Fruit fly (Drosophila melanogaster) whole organism, embryonic: ENCODE results near the gene CG3040.

Source experiments
- Antp ChIP-seq: fragments of 200-800 bp; sonication (Bioruptor generic); optimal IDR thresholded peaks from 3 replicates; lab custom pipeline; 2016; ENCODE audit warnings: missing biosample characterization, missing genetic modification characterization
- CG10209 ChIP-seq: fragments of 200-800 bp; sonication (Bioruptor generic); optimal IDR thresholded peaks from 3 replicates; lab custom pipeline; 2017; ENCODE audit warnings: missing biosample characterization, mild to moderate bottlenecking, missing genetic modification characterization, missing genetic modification reagents
- CG11504 ChIP-seq: fragments of 200-800 bp; sonication (Bioruptor generic); optimal IDR thresholded peaks from 3 replicates; lab custom pipeline; 2019; ENCODE audit warnings: missing biosample characterization, mild to moderate bottlenecking, missing genetic modification characterization, moderate library complexity
- CG1529 ChIP-seq: fragments of 200-800 bp; sonication (Bioruptor generic); optimal IDR thresholded peaks from 3 replicates; lab custom pipeline; 2018; ENCODE audit warnings: missing biosample characterization, missing genetic modification characterization
- CG1603 ChIP-seq: fragments of 200-800 bp; sonication (Bioruptor generic); optimal IDR thresholded peaks from 2 replicates; lab custom pipeline; 2019; ENCODE audit warnings: missing biosample characterization, mild to moderate bottlenecking, missing genetic modification characterization, moderate library complexity
- CG17829 ChIP-seq: fragments of 200-800 bp; optimal IDR thresholded peaks from 2 replicates; lab custom pipeline; 2019; ENCODE audit warnings: missing biosample characterization, mild to moderate bottlenecking, missing genetic modification characterization, moderate library complexity
- CG18599 ChIP-seq: fragments of 200-800 bp; sonication (Bioruptor generic); optimal IDR thresholded peaks from 3 replicates; lab custom pipeline; 2017; ENCODE audit warnings: missing biosample characterization, missing genetic modification characterization, mild to moderate bottlenecking, moderate library complexity, missing genetic modification reagents
- CG2202 ChIP-seq: fragments of 200-800 bp; sonication (Bioruptor generic); optimal IDR thresholded peaks from 2 replicates; lab custom pipeline; 2018; ENCODE audit warnings: missing biosample characterization, mild to moderate bottlenecking, missing genetic modification characterization
- CG30431 ChIP-seq: fragments of 200-800 bp; sonication (Bioruptor generic); optimal IDR thresholded peaks from 2 replicates; lab custom pipeline; 2017; ENCODE audit warnings: missing biosample characterization, missing genetic modification characterization
- CG3726 ChIP-seq: fragments of 200-800 bp; sonication (Bioruptor generic); IDR thresholded peaks from 3 replicates; pipeline ENCODE4, ENCODE4 v1.3.6; 2022; ENCODE audit warnings: missing biosample characterization, missing genetic modification characterization
- CG5180 ChIP-seq: fragments of 200-800 bp; sonication (Bioruptor generic); optimal IDR thresholded peaks from 3 replicates; lab custom pipeline; 2017; ENCODE audit warnings: missing biosample characterization, missing genetic modification characterization, mild to moderate bottlenecking, moderate library complexity, missing genetic modification reagents
- CG6254 ChIP-seq: fragments of 200-800 bp; sonication (Bioruptor generic); optimal IDR thresholded peaks from 3 replicates; lab custom pipeline; 2017; ENCODE audit warnings: mild to moderate bottlenecking, missing biosample characterization, missing genetic modification reagents, missing genetic modification characterization
- CG7839 ChIP-seq: fragments of 200-800 bp; sonication (Bioruptor generic); optimal IDR thresholded peaks from 3 replicates; lab custom pipeline; 2018; ENCODE audit warnings: missing biosample characterization, mild to moderate bottlenecking, missing genetic modification characterization, moderate library complexity
- CG7928 ChIP-seq: fragments of 200-800 bp; sonication (Bioruptor generic); optimal IDR thresholded peaks from 2 replicates; lab custom pipeline; 2017; ENCODE audit warnings: missing biosample characterization, mild to moderate bottlenecking, missing genetic modification characterization
- CkIIα-i1 ChIP-seq: fragments of 200-800 bp; sonication (Bioruptor generic); IDR thresholded peaks from 2 replicates; pipeline ENCODE4 v1.3.6; 2022; ENCODE audit warnings: missing biosample characterization, missing genetic modification characterization
- Dbx ChIP-seq: fragments of 200-800 bp; sonication (Bioruptor generic); IDR thresholded peaks from 3 replicates; pipeline ENCODE4 v1.3.6; 2022; ENCODE audit warnings: missing biosample characterization, missing genetic modification characterization
- Doc2 ChIP-seq: fragments of 200-800 bp; sonication (Bioruptor generic); IDR thresholded peaks from 2 replicates; pipeline ENCODE4 v1.3.6; 2022; ENCODE audit warnings: missing biosample characterization, missing genetic modification characterization
- Fer1 ChIP-seq: fragments of 200-800 bp; sonication (Bioruptor generic); optimal IDR thresholded peaks from 2 replicates; lab custom pipeline; 2017; ENCODE audit warnings: missing biosample characterization, mild to moderate bottlenecking, missing genetic modification characterization
- HmgZ ChIP-seq: fragments of 200-800 bp; sonication (Bioruptor generic); optimal IDR thresholded peaks from 2 replicates; lab custom pipeline; 2018; ENCODE audit warnings: missing biosample characterization, mild to moderate bottlenecking, missing genetic modification characterization
- Hr78 ChIP-seq, 2 experiments: fragments of 200-800 bp in 1 of 2; fragments of >200 bp in 1 of 2; sonication (Bioruptor generic) in 1 of 2; optimal IDR thresholded peaks; 2 replicates each; lab custom pipeline; 2017 to 2019; ENCODE audit warnings: missing biosample characterization in 2 of 2, missing genetic modification characterization in 2 of 2, mild to moderate bottlenecking in 1 of 2, moderate library complexity in 1 of 2
- MBD-R2 ChIP-seq: fragments of 200-800 bp; sonication (Bioruptor generic); IDR thresholded peaks from 2 replicates; pipeline ENCODE4 v1.3.6; 2022; ENCODE audit warnings: missing biosample characterization, missing genetic modification characterization
- Max ChIP-seq: fragments of 200-800 bp; sonication (Bioruptor generic); optimal IDR thresholded peaks from 2 replicates; lab custom pipeline; 2016; ENCODE audit warnings: missing biosample characterization, mild to moderate bottlenecking, missing genetic modification characterization
- NC2α ChIP-seq: fragments of 200-800 bp; sonication (Bioruptor generic); optimal IDR thresholded peaks from 2 replicates; lab custom pipeline; 2016; ENCODE audit warnings: missing biosample characterization, missing genetic modification characterization
- Sox102F ChIP-seq: fragments of 200-800 bp; sonication (Bioruptor generic); optimal IDR thresholded peaks from 2 replicates; lab custom pipeline; 2018; ENCODE audit warnings: missing biosample characterization, mild to moderate bottlenecking, missing genetic modification characterization, moderate library complexity
- ash1 ChIP-seq: fragments of 200-800 bp; sonication (Bioruptor generic); optimal IDR thresholded peaks from 2 replicates; lab custom pipeline; 2018; ENCODE audit warnings: missing biosample characterization, mild to moderate bottlenecking, missing genetic modification characterization
- bcd ChIP-seq: fragments of 200-800 bp; sonication (Bioruptor generic); optimal IDR thresholded peaks from 2 replicates; lab custom pipeline; 2017; ENCODE audit warnings: missing biosample characterization, mild to moderate bottlenecking, missing genetic modification characterization
- chm ChIP-seq: fragments of 200-800 bp; sonication (Bioruptor generic); IDR thresholded peaks from 2 replicates; pipeline ENCODE4 v1.3.6; 2022; ENCODE audit warnings: missing biosample characterization, missing genetic modification characterization
- corto ChIP-seq: fragments of 200-800 bp; sonication (Bioruptor generic); optimal IDR thresholded peaks from 2 replicates; lab custom pipeline; 2016; ENCODE audit warnings: missing biosample characterization, mild to moderate bottlenecking, missing genetic modification characterization, moderate library complexity
- crol ChIP-seq: fragments of 200-800 bp; sonication (Bioruptor generic); IDR thresholded peaks from 2 replicates; pipeline ENCODE4 v1.3.6; 2022; ENCODE audit warnings: missing biosample characterization, missing genetic modification characterization
- dmrt11E ChIP-seq: fragments of 200-800 bp; sonication (Bioruptor generic); optimal IDR thresholded peaks from 3 replicates; lab custom pipeline; 2018; ENCODE audit warnings: missing biosample characterization, mild to moderate bottlenecking, missing genetic modification characterization, moderate library complexity
- dysf ChIP-seq: fragments of 200-800 bp; sonication (Bioruptor generic); IDR thresholded peaks from 3 replicates; pipeline ENCODE4 v1.3.6; 2022; ENCODE audit warnings: missing biosample characterization, missing genetic modification characterization
- gcm ChIP-seq: fragments of 200-800 bp; sonication (Bioruptor generic); optimal IDR thresholded peaks from 2 replicates; lab custom pipeline; 2019; ENCODE audit warnings: missing biosample characterization, mild to moderate bottlenecking, missing genetic modification characterization, moderate library complexity
- gem ChIP-seq: fragments of 200-800 bp; sonication (Bioruptor generic); optimal IDR thresholded peaks from 2 replicates; lab custom pipeline; 2019; ENCODE audit warnings: missing biosample characterization, mild to moderate bottlenecking, missing genetic modification characterization, moderate library complexity
- grau ChIP-seq: fragments of 200-800 bp; optimal IDR thresholded peaks from 3 replicates; lab custom pipeline; 2019; ENCODE audit warnings: missing biosample characterization, mild to moderate bottlenecking, missing genetic modification characterization, moderate library complexity
- hkb ChIP-seq, 2 experiments: fragments of 200-800 bp in 1 of 2; fragments of >200 bp in 1 of 2; sonication (Bioruptor generic) in 1 of 2; IDR thresholded peaks in 1 of 2; optimal IDR thresholded peaks in 1 of 2; 2 replicates each; pipeline versions ENCODE4 v1.3.6 to Lab custom; 2017 to 2022; ENCODE audit warnings: missing biosample characterization in 1 of 2, missing genetic modification characterization in 1 of 2
- klu ChIP-seq: fragments of 200-800 bp; sonication (Bioruptor generic); IDR thresholded peaks from 2 replicates; pipeline ENCODE4 v1.3.6; 2022; ENCODE audit warnings: missing biosample characterization, missing genetic modification characterization
- lbe ChIP-seq: fragments of 200-800 bp; sonication (Bioruptor generic); optimal IDR thresholded peaks from 2 replicates; lab custom pipeline; 2016; ENCODE audit warnings: missing biosample characterization, mild to moderate bottlenecking, missing genetic modification characterization
- lola ChIP-seq, 3 experiments: fragments of >200 bp in 2 of 3; fragments of 200-800 bp in 1 of 3; sonication (Bioruptor generic) in 1 of 3; optimal IDR thresholded peaks; 2 replicates each; lab custom pipeline; 2017 to 2019; ENCODE audit warnings: missing biosample characterization in 3 of 3, missing genetic modification characterization in 3 of 3, mild to moderate bottlenecking in 1 of 3, moderate library complexity in 1 of 3
- mirr ChIP-seq: fragments of 200-800 bp; sonication (Bioruptor generic); optimal IDR thresholded peaks from 3 replicates; lab custom pipeline; 2018; ENCODE audit warnings: missing biosample characterization, mild to moderate bottlenecking, missing genetic modification characterization
- nerfin-1 ChIP-seq: fragments of 200-800 bp; sonication (Bioruptor generic); optimal IDR thresholded peaks from 3 replicates; lab custom pipeline; 2019; ENCODE audit warnings: missing biosample characterization, mild to moderate bottlenecking, missing genetic modification characterization, moderate library complexity
- pfk ChIP-seq: fragments of 200-800 bp; sonication (Bioruptor generic); optimal IDR thresholded peaks from 2 replicates; lab custom pipeline; 2018; ENCODE audit warnings: missing biosample characterization, mild to moderate bottlenecking, missing genetic modification characterization, moderate library complexity
- prd ChIP-seq, 3 experiments: fragments of >200 bp in 2 of 3; fragments of 200-800 bp in 1 of 3; sonication (Bioruptor generic) in 1 of 3; optimal IDR thresholded peaks in 2 of 3; IDR thresholded peaks in 1 of 3; 2 replicates in 2 of 3; 3 replicates in 1 of 3; pipeline versions ENCODE4 v1.3.6 to Lab custom; 2017 to 2022; ENCODE audit warnings: missing biosample characterization in 1 of 3, missing genetic modification characterization in 1 of 3
- sisA ChIP-seq: fragments of 200-800 bp; sonication (Bioruptor generic); IDR thresholded peaks from 2 replicates; pipeline ENCODE4 v1.3.6; 2022; ENCODE audit warnings: missing biosample characterization, missing genetic modification characterization
- sr ChIP-seq: fragments of 200-800 bp; sonication (Bioruptor generic); IDR thresholded peaks from 3 replicates; pipeline ENCODE4 v1.3.6; 2022; ENCODE audit warnings: missing biosample characterization, missing genetic modification characterization
- wek ChIP-seq: fragments of 200-800 bp; sonication (Bioruptor generic); optimal IDR thresholded peaks from 3 replicates; lab custom pipeline; 2018; ENCODE audit warnings: missing biosample characterization, mild to moderate bottlenecking, missing genetic modification characterization, moderate library complexity
- z ChIP-seq: fragments of 200-800 bp; sonication (Bioruptor generic); IDR thresholded peaks from 3 replicates; pipeline ENCODE4 v1.3.6; 2022; ENCODE audit warnings: missing biosample characterization, missing genetic modification characterization

The CG3040 gene

dm6 chrX:6998492-6998852 is 25.3 kb upstream of the CG3040 start, which contains the start of gene Inx2 (continued):
- peak; percentile 39 for TF ChIP-seq lbe (GFP tag; lab: Kevin White, UChicago)
- TF ChIP-seq CG17829 (tag; lab: Kevin White, UChicago), result peak; percentile 53
- peak; percentile 98 for TF ChIP-seq pfk (GFP tag; lab: Kevin White, UChicago)
- TF ChIP-seq CG7839 (tag; lab: Kevin White, UChicago), result peak; percentile 10
- TF ChIP-seq Dbx (GFP tag; lab: Robert Waterston, UW), result peak; percentile 53; the same call in 1 of the 3 replicates
- TF ChIP-seq NC2α (GFP tag; lab: Kevin White, UChicago), result peak; percentile 1
- TF ChIP-seq nerfin-1 (tag; lab: Kevin White, UChicago), result peak; percentile 44
- TF ChIP-seq gcm (GFP tag; lab: Kevin White, UChicago), result peak; percentile 6
- TF ChIP-seq crol (GFP tag; lab: Robert Waterston, UW), result peak; percentile 99
- TF ChIP-seq HmgZ, result peak; percentile 74
- TF ChIP-seq CG10209, result peak; percentile 43
- TF ChIP-seq chm, result peak; percentile 82
- peak; percentile 13 for TF ChIP-seq Antp
- TF ChIP-seq prd (optimal IDR thresholded peaks at IDR 0.05; lab: Kevin White, UChicago), result no peak
- TF ChIP-seq prd (GFP tag; IDR thresholded peaks at IDR 0.05; lab: Robert Waterston, UW), result 0 out of 3 replicates have a peak, but pooled peaks have one; percentile 22
- TF ChIP-seq ash1 (GFP tag; lab: Kevin White, UChicago), result peak; percentile 22
- peak; percentile 23 for TF ChIP-seq CG6254 (GFP tag; lab: Kevin White, UChicago)
- peak; percentile 26; the same call in 1 of the 3 replicates for TF ChIP-seq dysf
- TF ChIP-seq CG18599 (GFP tag; lab: Kevin White, UChicago), result peak; percentile 48

- TF ChIP-seq CG11504 (tag; lab: Kevin White, UChicago) (peak; percentile 33), gem (peak; percentile 61), Fer1 (GFP tag; lab: Kevin White, UChicago) (no peak), sisA (GFP tag; lab: Robert Waterston, UW) (no peak; the same call in 1 of the 2 replicates), CG5180 (GFP tag; lab: Kevin White, UChicago) (no peak), CG7928 (GFP tag; lab: Kevin White, UChicago) (no peak), CG2202 (tag; lab: Kevin White, UChicago) (no peak), bcd (GFP tag; lab: Kevin White, UChicago) (peak; percentile 19), CG1603 (tag; lab: Kevin White, UChicago) (peak; percentile 4), klu (no peak), sr (GFP tag; lab: Robert Waterston, UW) (no peak), CG30431 (GFP tag; lab: Kevin White, UChicago) (peak; percentile 6), Doc2 (GFP tag; lab: Robert Waterston, UW) (no peak), CG3726 (GFP tag; lab: Robert Waterston, UW) (no peak), Max (GFP tag; lab: Kevin White, UChicago) (no peak), wek (no peak), corto (GFP tag; lab: Kevin White, UChicago) (peak; percentile 39), z (GFP tag; lab: Robert Waterston, UW) (peak; percentile 67; the same call in 2 of the 3 replicates), hkb (optimal IDR thresholded peaks at IDR 0.05; lab: Kevin White, UChicago) (no peak), hkb (GFP tag; IDR thresholded peaks at IDR 0.05; lab: Robert Waterston, UW) (no peak), CG1529 (GFP tag; lab: Kevin White, UChicago) (no peak), lola (GFP tag; optimal IDR thresholded peaks at IDR 0.05; lab: Kevin White, UChicago) (peak in 1 of 3 experiments; percentile 63), CkIIα-i1 (GFP tag; lab: Robert Waterston, UW) (no peak), Sox102F (GFP tag; lab: Kevin White, UChicago) (peak; percentile 57), Hr78 (GFP tag; optimal IDR thresholded peaks at IDR 0.05; lab: Kevin White, UChicago) (peak in 1 of 2 experiments; percentile 10), dmrt11E (tag; lab: Kevin White, UChicago) (peak; percentile 32), mirr (GFP tag; lab: Kevin White, UChicago) (no peak), grau (tag; lab: Kevin White, UChicago) (peak; percentile 10), MBD-R2 (GFP tag; lab: Robert Waterston, UW) (no peak)
These were observed 24.7 kb upstream of the CG3040 start for dm6 chrX:6997653-6998491.
